Worm (Caenorhabditis elegans) whole organism, L4/young adult: ENCODE data around the gene chtb-1.

Experiments
- W03F9.2 ChIP-seq: fragments of 150-350 bp; optimal IDR thresholded peaks from 2 replicates; lab custom pipeline; 2014; ENCODE audit warnings: missing biosample characterization, missing genetic modification characterization
- dao-5 ChIP-seq: sonication (generic microtip); optimal IDR thresholded peaks from 2 replicates; lab custom pipeline; 2016; ENCODE audit warnings: missing genotype, missing genetic modification characterization, moderate library complexity, missing compliant biosample characterization
- him-1 ChIP-seq: sonication (generic microtip); optimal IDR thresholded peaks from 2 replicates; lab custom pipeline; 2016; ENCODE audit warnings: missing genotype, missing genetic modification reagents, missing genetic modification characterization, missing compliant biosample characterization

DNA sequence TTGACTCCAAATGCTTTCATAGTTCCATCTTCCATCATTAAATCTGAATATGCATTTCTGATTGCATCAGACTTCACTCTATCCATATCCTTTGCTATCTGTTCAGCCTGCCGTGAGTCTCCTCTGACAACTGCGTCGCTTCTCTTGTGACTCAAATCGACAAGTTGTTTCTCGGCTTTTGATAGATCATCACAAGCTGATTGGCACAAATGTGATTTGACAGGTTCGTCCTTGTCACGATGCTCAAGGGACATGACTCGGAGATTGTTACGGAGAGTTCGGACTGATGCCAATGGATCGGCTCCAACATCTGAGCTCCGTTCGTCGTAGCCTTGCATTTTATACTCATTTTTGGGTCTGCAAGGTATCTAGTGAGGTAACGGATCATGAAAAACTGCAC lies 26.5 kb downstream of the chtb-1 start:
- no peak for TF ChIP-seq dao-5
- TF ChIP-seq him-1 (tag; lab: Kevin White, UChicago), result no peak
- TF ChIP-seq W03F9.2 (tag; lab: Kevin White, UChicago), result no peak
